Worm (Caenorhabditis elegans): ENCODE results near the gene hsp-90.

The hsp-90 gene

DNA sequence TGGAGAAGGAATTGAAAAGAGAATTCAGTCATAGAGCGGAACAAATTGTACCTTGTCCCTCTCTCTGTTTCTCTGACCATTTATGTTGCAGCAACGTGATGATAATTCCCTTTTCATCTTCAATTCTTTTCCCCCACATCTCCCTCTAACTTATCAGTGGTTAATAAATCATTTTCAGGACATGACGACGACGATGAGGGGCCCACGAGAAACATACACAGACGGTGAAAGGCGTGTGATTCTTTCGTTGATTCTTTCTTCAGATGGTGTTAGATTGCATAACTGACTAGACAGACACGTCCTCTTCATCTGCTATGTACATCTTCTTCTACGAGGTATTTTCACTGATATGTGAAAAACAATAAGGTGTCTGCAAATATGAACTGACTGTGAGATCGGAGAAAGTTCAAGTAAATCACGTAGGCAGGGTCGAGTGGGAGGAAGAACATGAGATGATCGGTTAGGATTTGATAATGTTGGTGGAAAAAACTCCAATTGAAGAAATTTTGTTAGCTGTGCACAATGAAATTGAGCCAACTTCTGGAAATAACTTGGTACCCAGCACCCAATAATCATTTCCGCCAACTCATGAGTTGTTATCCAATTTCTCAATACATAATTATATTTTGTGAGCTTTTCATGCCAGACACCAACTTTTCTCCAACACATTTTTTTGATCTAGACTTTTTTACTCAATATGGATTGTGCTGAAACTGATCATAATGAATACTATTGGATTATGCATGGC is 23.9 kb upstream of the hsp-90 start, which contains the start of gene srh-17:
Gene srh-17 (plus strand): TSS at position 698 of the 748 bp plus-strand sequence.
- peak; percentile 11 for TF ChIP-seq F13H6.1 (tag; optimal IDR thresholded peaks at IDR 0.05)
- TF ChIP-seq nhr-129 (tag; optimal IDR thresholded peaks at IDR 0.05): peak; percentile 57
- TF ChIP-seq sem-4 (tag; optimal IDR thresholded peaks at IDR 0.05): no peak
- peak; percentile 93 for TF ChIP-seq nhr-25 (tag; optimal IDR thresholded peaks at IDR 0.05)
- TF ChIP-seq skn-1 (tag; optimal IDR thresholded peaks at IDR 0.05): no peak
- TF ChIP-seq egl-27 (tag; optimal IDR thresholded peaks at IDR 0.05): peak; percentile 29
- TF ChIP-seq mbf-1 (tag; optimal IDR thresholded peaks at IDR 0.05): no peak
- TF ChIP-seq mab-5 (tag; optimal IDR thresholded peaks at IDR 0.05): peak; percentile 82
- peak; percentile 85 for TF ChIP-seq sma-3 (GFP tag; optimal IDR thresholded peaks at IDR 0.05)
- TF ChIP-seq C34F6.9 (tag; optimal IDR thresholded peaks at IDR 0.05): no peak
- no peak for TF ChIP-seq ztf-4 (tag; optimal IDR thresholded peaks at IDR 0.05)
- TF ChIP-seq nhr-21 (tag; optimal IDR thresholded peaks at IDR 0.05): peak; percentile 95
- no peak for TF ChIP-seq R02D3.7 (tag; optimal IDR thresholded peaks at IDR 0.05)
- TF ChIP-seq fos-1 (tag; optimal IDR thresholded peaks at IDR 0.05): peak; percentile 11
- peak; percentile 65 to 68 for TF ChIP-seq mdl-1 (tag; optimal IDR thresholded peaks at IDR 0.05)
- peak; percentile 53 for TF ChIP-seq gmeb-1 (tag; optimal IDR thresholded peaks at IDR 0.05)
- TF ChIP-seq ZK546.5 (tag; optimal IDR thresholded peaks at IDR 0.05): no peak
- TF ChIP-seq lsy-2 (tag; optimal IDR thresholded peaks at IDR 0.05): no peak
- peak; percentile 92 for TF ChIP-seq sma-9 (GFP tag; optimal IDR thresholded peaks at IDR 0.05)
- no peak for TF ChIP-seq sma-9 (tag; optimal IDR thresholded peaks at IDR 0.05)
- peak; percentile 92 for TF ChIP-seq blmp-1 (tag; optimal IDR thresholded peaks at IDR 0.05; ENCODE audit: insufficient read depth)

DNA sequence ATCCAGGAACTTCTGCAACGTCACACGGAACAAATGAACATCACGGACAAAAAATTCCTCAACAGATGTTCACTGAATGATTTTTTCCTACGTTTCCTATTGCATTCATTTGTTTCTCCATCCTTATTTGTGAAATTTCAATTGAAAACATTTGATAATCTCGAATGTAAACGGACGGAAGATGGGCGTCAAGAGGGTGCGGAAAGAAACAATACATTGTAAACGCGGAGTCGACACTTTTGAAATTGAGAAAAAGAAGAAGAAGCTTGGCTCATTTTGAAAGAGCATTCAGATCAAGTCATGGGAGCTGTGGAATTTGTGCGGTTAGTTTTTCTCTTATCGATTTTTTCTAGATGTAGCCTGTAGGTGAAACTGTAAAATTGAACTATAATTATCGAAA is 21.7 kb upstream of the hsp-90 start, which contains the start of gene C47E8.9:
Gene C47E8.9 (plus strand): TSS at position 301 of the 400 bp plus-strand sequence.
- no peak for TF ChIP-seq C34F6.9 (tag; optimal IDR thresholded peaks at IDR 0.05)
- TF ChIP-seq snpc-4 (tag; optimal IDR thresholded peaks at IDR 0.05): no peak
- TF ChIP-seq lsy-2 (tag; optimal IDR thresholded peaks at IDR 0.05): no peak
- TF ChIP-seq ceh-82 (tag; optimal IDR thresholded peaks at IDR 0.05): no peak
- TF ChIP-seq nhr-237 (tag; optimal IDR thresholded peaks at IDR 0.05): no peak
- TF ChIP-seq aly-2 (tag; optimal IDR thresholded peaks at IDR 0.05): no peak

DNA sequence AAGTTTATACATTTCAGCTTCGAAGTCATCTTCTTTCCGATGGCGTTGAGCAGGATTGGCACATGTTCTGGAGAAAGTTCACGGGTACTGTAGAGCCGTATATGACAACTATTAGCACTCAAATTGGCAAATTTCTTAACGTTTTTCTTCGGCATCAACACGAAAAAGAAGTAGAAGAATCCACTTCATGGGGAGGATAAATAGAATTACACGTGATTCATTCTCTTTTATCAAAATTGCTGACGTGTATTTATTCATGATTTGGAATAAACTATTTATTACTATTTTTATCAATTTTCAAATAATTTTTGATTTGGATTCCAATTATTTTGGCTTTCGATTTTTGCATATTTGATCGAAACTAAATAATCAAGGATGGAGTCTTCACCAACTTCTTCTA is 19.0 kb upstream of the hsp-90 start, which contains the start of gene C47E8.1:
Gene C47E8.1 (plus strand): TSS at position 301 of the 400 bp plus-strand sequence.
- TF ChIP-seq unc-39 (tag; optimal IDR thresholded peaks at IDR 0.05): no peak
- no peak for TF ChIP-seq nhr-77 (tag; optimal IDR thresholded peaks at IDR 0.05)
- no peak for TF ChIP-seq fos-1 (tag; optimal IDR thresholded peaks at IDR 0.05)
- no peak for TF ChIP-seq ceh-82 (tag; optimal IDR thresholded peaks at IDR 0.05)
- TF ChIP-seq ama-1 (optimal IDR thresholded peaks at IDR 0.05): no peak
- TF ChIP-seq Y55F3AM.14 (GFP tag; optimal IDR thresholded peaks at IDR 0.05): no peak
- no peak for TF ChIP-seq ZK546.5 (tag; optimal IDR thresholded peaks at IDR 0.05)
- TF ChIP-seq sma-3 (GFP tag; optimal IDR thresholded peaks at IDR 0.05): no peak
- no peak for TF ChIP-seq skn-1 (tag; optimal IDR thresholded peaks at IDR 0.05)
- no peak for TF ChIP-seq ceh-16 (tag; optimal IDR thresholded peaks at IDR 0.05)
- TF ChIP-seq unc-55 (GFP tag; optimal IDR thresholded peaks at IDR 0.05): no peak
- no peak for TF ChIP-seq snpc-4 (tag; optimal IDR thresholded peaks at IDR 0.05)
- TF ChIP-seq blmp-1 (tag; optimal IDR thresholded peaks at IDR 0.05; ENCODE audit: insufficient read depth): no peak
- TF ChIP-seq nhr-237 (tag; optimal IDR thresholded peaks at IDR 0.05): no peak
- no peak for TF ChIP-seq mbf-1 (tag; optimal IDR thresholded peaks at IDR 0.05)

DNA sequence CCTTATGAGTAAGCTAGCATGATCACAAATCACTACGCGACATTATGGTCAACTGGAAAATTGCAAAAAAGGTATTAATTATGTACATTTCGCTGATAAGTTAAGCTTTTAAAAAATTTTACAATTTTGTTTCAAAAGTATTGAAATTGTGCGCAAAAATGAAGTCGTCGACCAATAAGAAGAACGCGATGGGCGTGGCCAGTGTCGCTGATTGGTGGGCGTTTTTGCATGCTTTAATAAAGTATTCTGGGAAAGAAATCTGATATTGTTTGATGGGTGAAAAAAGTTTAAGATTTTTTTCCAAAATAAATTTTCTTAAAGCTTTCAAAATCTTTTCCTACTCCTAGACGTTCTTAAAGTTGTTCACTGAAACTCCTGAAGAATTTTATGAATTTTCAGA is 6.4 kb upstream of the hsp-90 start:
- TF ChIP-seq unc-62 (GFP tag; optimal IDR thresholded peaks at IDR 0.05) (no peak), crh-2 (tag; optimal IDR thresholded peaks at IDR 0.05) (no peak), gmeb-1 (tag; optimal IDR thresholded peaks at IDR 0.05) (no peak), ceh-82 (tag; optimal IDR thresholded peaks at IDR 0.05) (no peak)

DNA sequence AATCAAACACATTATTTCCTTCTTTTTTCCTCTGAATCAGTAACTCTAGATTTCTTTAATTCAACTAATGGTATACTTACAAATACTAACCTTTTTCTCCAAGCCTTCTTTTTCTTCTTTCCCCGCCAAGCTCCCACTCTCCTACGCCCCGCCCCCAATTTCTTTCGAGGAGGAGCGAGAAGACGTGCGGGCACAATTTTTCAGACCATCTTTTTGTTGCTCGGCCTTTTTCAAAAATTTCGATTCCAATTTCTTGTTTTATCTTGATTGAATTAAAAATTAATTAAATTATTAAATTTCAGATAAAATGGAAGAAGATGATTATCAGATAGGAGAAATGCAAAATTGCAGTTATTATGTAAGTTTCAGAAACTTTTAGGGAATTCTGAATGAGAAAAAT is 4.7 kb upstream of the hsp-90 start, which contains the start of gene C47E8.3:
Gene C47E8.3 (plus strand): TSS at position 301 of the 400 bp plus-strand sequence.
- TF ChIP-seq F13H6.1 (tag; optimal IDR thresholded peaks at IDR 0.05) (no peak), nhr-25 (tag; optimal IDR thresholded peaks at IDR 0.05) (no peak), unc-62 (GFP tag; optimal IDR thresholded peaks at IDR 0.05) (no peak), nhr-129 (tag; optimal IDR thresholded peaks at IDR 0.05) (no peak), unc-39 (tag; optimal IDR thresholded peaks at IDR 0.05) (no peak), ZK546.5 (tag; optimal IDR thresholded peaks at IDR 0.05) (no peak), blmp-1 (tag; optimal IDR thresholded peaks at IDR 0.05; ENCODE audit: insufficient read depth) (no peak), lin-13 (GFP tag; optimal IDR thresholded peaks at IDR 0.05) (no peak)

Measured in whole organism, L2 larva.